Fruit fly (Drosophila melanogaster) whole organism, adult: Measurements from ENCODE around the gene Ubqn.

Source experiments
- CG11617 ChIP-seq: fragments of 200-800 bp; sonication (Bioruptor generic); optimal IDR thresholded peaks from 2 replicates; lab custom pipeline; 2017; ENCODE audit warnings: mild to moderate bottlenecking, missing biosample characterization, missing genetic modification reagents, missing genetic modification characterization
- CG12768 ChIP-seq: fragments of 200-800 bp; sonication (Bioruptor generic); optimal IDR thresholded peaks from 2 replicates; lab custom pipeline; 2017; ENCODE audit warnings: missing biosample characterization, missing genetic modification characterization, mild to moderate bottlenecking, moderate library complexity, missing genetic modification reagents
- CG14711 ChIP-seq: fragments of 200-800 bp; sonication (Bioruptor generic); optimal IDR thresholded peaks from 2 replicates; lab custom pipeline; 2018; ENCODE audit warnings: missing biosample characterization, mild to moderate bottlenecking, missing genetic modification characterization, moderate library complexity
- CG1620 ChIP-seq: fragments of 200-800 bp; sonication (Bioruptor generic); optimal IDR thresholded peaks from 2 replicates; lab custom pipeline; 2016; ENCODE audit warnings: missing biosample characterization, missing genetic modification characterization
- CG33017 ChIP-seq: fragments of 200-800 bp; sonication (Bioruptor generic); optimal IDR thresholded peaks from 2 replicates; lab custom pipeline; 2018; ENCODE audit warnings: missing biosample characterization, mild to moderate bottlenecking, missing genetic modification characterization, moderate library complexity
- CG5204 ChIP-seq: fragments of 200-800 bp; sonication (Bioruptor generic); optimal IDR thresholded peaks from 2 replicates; lab custom pipeline; 2016; ENCODE audit warnings: missing biosample characterization, missing genetic modification characterization
- CG7045 ChIP-seq: fragments of 200-800 bp; sonication (Bioruptor generic); optimal IDR thresholded peaks from 2 replicates; lab custom pipeline; 2017; ENCODE audit warnings: missing biosample characterization, mild to moderate bottlenecking, missing genetic modification characterization
- CG7101 ChIP-seq: fragments of 200-800 bp; sonication (Bioruptor generic); optimal IDR thresholded peaks from 2 replicates; lab custom pipeline; 2018; ENCODE audit warnings: missing biosample characterization, mild to moderate bottlenecking, missing genetic modification characterization, moderate library complexity
- Clk ChIP-seq: fragments of 200-800 bp; sonication (Bioruptor generic); optimal IDR thresholded peaks from 2 replicates; lab custom pipeline; 2017; ENCODE audit warnings: missing biosample characterization, missing genetic modification characterization
- Crg-1 ChIP-seq: fragments of 200-800 bp; sonication (Bioruptor generic); optimal IDR thresholded peaks from 2 replicates; lab custom pipeline; 2016; ENCODE audit warnings: missing biosample characterization, missing genetic modification characterization
- Hr96 ChIP-seq: fragments of 200-800 bp; sonication (Bioruptor generic); optimal IDR thresholded peaks from 2 replicates; lab custom pipeline; 2016; ENCODE audit warnings: missing biosample characterization, missing genetic modification characterization
- Mnt ChIP-seq: fragments of 200-800 bp; sonication (Bioruptor generic); optimal IDR thresholded peaks from 2 replicates; lab custom pipeline; 2016; ENCODE audit warnings: missing biosample characterization, mild to moderate bottlenecking, missing genetic modification characterization
- bab1 ChIP-seq: fragments of 200-800 bp; sonication (Bioruptor generic); optimal IDR thresholded peaks from 3 replicates; lab custom pipeline; 2019; ENCODE audit warnings: missing biosample characterization, mild to moderate bottlenecking, missing genetic modification characterization, moderate library complexity
- cic ChIP-seq: fragments of 200-800 bp; sonication (Bioruptor generic); optimal IDR thresholded peaks from 2 replicates; lab custom pipeline; 2017; ENCODE audit warnings: missing biosample characterization, mild to moderate bottlenecking, missing genetic modification characterization, moderate library complexity
- cnc ChIP-seq, 2 experiments: fragments of >200 bp; optimal IDR thresholded peaks; 2 replicates each; lab custom pipeline; 2017
- kay ChIP-seq: fragments of 200-800 bp; sonication (Bioruptor generic); peaks from one replicate; lab custom pipeline; 2016; ENCODE audit warnings: missing biosample characterization, missing genetic modification characterization, borderline replicate concordance
- ovo ChIP-seq: fragments of 200-800 bp; sonication (Bioruptor generic); optimal IDR thresholded peaks from 2 replicates; lab custom pipeline; 2016; ENCODE audit warnings: missing biosample characterization, missing genetic modification characterization
- pad ChIP-seq: fragments of 200-800 bp; sonication (Bioruptor generic); optimal IDR thresholded peaks from 3 replicates; lab custom pipeline; 2017; ENCODE audit warnings: missing biosample characterization, missing genetic modification characterization, mild to moderate bottlenecking, moderate library complexity, missing genetic modification reagents
- tj ChIP-seq: fragments of 200-800 bp; sonication (Bioruptor generic); optimal IDR thresholded peaks from 3 replicates; lab custom pipeline; 2017; ENCODE audit warnings: missing biosample characterization, mild to moderate bottlenecking, missing genetic modification characterization, moderate library complexity
- toe ChIP-seq: fragments of 200-800 bp; sonication (Bioruptor generic); optimal IDR thresholded peaks from 2 replicates; lab custom pipeline; 2016; ENCODE audit warnings: missing biosample characterization, missing genetic modification characterization

Gene Ubqn

dm6 chrX:19667444-19668104, 16.0 kb upstream of the Ubqn start:
- TF ChIP-seq CG5204 (GFP tag; lab: Kevin White, UChicago) (no peak), cic (GFP tag; lab: Kevin White, UChicago) (peak; percentile 11)

dm6 chrX:19668405-19668804, 15.2 kb upstream of the Ubqn start:
- TF ChIP-seq CG7101: peak; percentile 98
- peak; percentile 94 for TF ChIP-seq Mnt (GFP tag; lab: Kevin White, UChicago)
- peak; percentile 91 for TF ChIP-seq toe (GFP tag; lab: Kevin White, UChicago)
- peak; percentile 88 for TF ChIP-seq CG14711 (tag; lab: Kevin White, UChicago)
- TF ChIP-seq Clk (GFP tag; lab: Kevin White, UChicago): peak; percentile 84
- TF ChIP-seq kay (GFP tag; lab: Kevin White, UChicago): peak; percentile 99
- peak; percentile 95 for TF ChIP-seq CG5204 (GFP tag; lab: Kevin White, UChicago)
- TF ChIP-seq CG33017 (tag; lab: Kevin White, UChicago): peak; percentile 93
- peak; percentile 90 for TF ChIP-seq bab1
- TF ChIP-seq cnc (optimal IDR thresholded peaks at IDR 0.05; lab: Kevin White, UChicago): no peak
- peak; percentile 91 for TF ChIP-seq CG7045 (GFP tag; lab: Kevin White, UChicago)
- peak; percentile 91 for TF ChIP-seq ovo (GFP tag; lab: Kevin White, UChicago)
- TF ChIP-seq CG1620 (GFP tag; lab: Kevin White, UChicago): peak; percentile 96
- peak; percentile 96 for TF ChIP-seq CG12768
- peak; percentile 93 for TF ChIP-seq Crg-1 (GFP tag; lab: Kevin White, UChicago)
- peak; percentile 98 for TF ChIP-seq Hr96
- peak; percentile 81 for TF ChIP-seq tj (GFP tag; lab: Kevin White, UChicago)
- peak; percentile 44 for TF ChIP-seq cic (GFP tag; lab: Kevin White, UChicago)
- TF ChIP-seq pad: peak; percentile 83
- peak; percentile 94 for TF ChIP-seq CG11617 (GFP tag; lab: Kevin White, UChicago)

- no peak for TF ChIP-seq CG12768
- TF ChIP-seq CG33017 (tag; lab: Kevin White, UChicago): no peak
- TF ChIP-seq CG7045 (GFP tag; lab: Kevin White, UChicago): no peak
- no peak for TF ChIP-seq CG11617 (GFP tag; lab: Kevin White, UChicago)
- no peak for TF ChIP-seq kay (GFP tag; lab: Kevin White, UChicago)
- TF ChIP-seq Crg-1 (GFP tag; lab: Kevin White, UChicago): no peak
- no peak for TF ChIP-seq bab1
- no peak for TF ChIP-seq CG14711 (tag; lab: Kevin White, UChicago)
- no peak for TF ChIP-seq cic (GFP tag; lab: Kevin White, UChicago)
- no peak for TF ChIP-seq Clk (GFP tag; lab: Kevin White, UChicago)
- no peak for TF ChIP-seq toe (GFP tag; lab: Kevin White, UChicago)
- TF ChIP-seq CG1620 (GFP tag; lab: Kevin White, UChicago): no peak
Measured at dm6 chrX:19675662-19676061, 7.9 kb upstream of the Ubqn start, which contains the start of gene et. Gene et, minus strand, starts transcription at chrX:19675891.

- TF ChIP-seq toe (GFP tag; lab: Kevin White, UChicago): no peak
- TF ChIP-seq CG1620 (GFP tag; lab: Kevin White, UChicago): no peak
- TF ChIP-seq tj (GFP tag; lab: Kevin White, UChicago): no peak
Measured at dm6 chrX:19679207-19679606, 4.4 kb upstream of the Ubqn start.

- TF ChIP-seq tj (GFP tag; lab: Kevin White, UChicago) (no peak), CG12768 (peak; percentile 19)
Measured at dm6 chrX:19684048-19684447, 440 bp downstream of the Ubqn start.

- TF ChIP-seq Mnt (GFP tag; lab: Kevin White, UChicago) (no peak), CG7101 (no peak), CG11617 (GFP tag; lab: Kevin White, UChicago) (no peak), CG12768 (no peak), pad (no peak), toe (GFP tag; lab: Kevin White, UChicago) (no peak), CG5204 (GFP tag; lab: Kevin White, UChicago) (no peak), ovo (GFP tag; lab: Kevin White, UChicago) (no peak), cnc (optimal IDR thresholded peaks at IDR 0.05; lab: Kevin White, UChicago) (no peak), kay (GFP tag; lab: Kevin White, UChicago) (no peak), cic (GFP tag; lab: Kevin White, UChicago) (no peak), Crg-1 (GFP tag; lab: Kevin White, UChicago) (no peak), bab1 (no peak)
Measured at dm6 chrX:19688848-19689247, 5.2 kb downstream of the Ubqn start, which contains the start of gene CG14227. Gene CG14227, minus strand, starts transcription at chrX:19688948.

dm6 chrX:19690050-19690449, 6.4 kb downstream of the Ubqn start:
- no peak for TF ChIP-seq tj (GFP tag; lab: Kevin White, UChicago)
- TF ChIP-seq Mnt (GFP tag; lab: Kevin White, UChicago): no peak
- TF ChIP-seq CG1620 (GFP tag; lab: Kevin White, UChicago): no peak
- TF ChIP-seq CG7101: no peak
- no peak for TF ChIP-seq CG14711 (tag; lab: Kevin White, UChicago)
- no peak for TF ChIP-seq bab1
- no peak for TF ChIP-seq cnc (optimal IDR thresholded peaks at IDR 0.05; lab: Kevin White, UChicago)
- TF ChIP-seq CG5204 (GFP tag; lab: Kevin White, UChicago): no peak
- no peak for TF ChIP-seq CG12768
- TF ChIP-seq Hr96: no peak
- TF ChIP-seq CG7045 (GFP tag; lab: Kevin White, UChicago): no peak
- no peak for TF ChIP-seq Clk (GFP tag; lab: Kevin White, UChicago)
